Fruit fly (Drosophila melanogaster): ENCODE results near the gene CG42780.

The CG42780 gene

DNA sequence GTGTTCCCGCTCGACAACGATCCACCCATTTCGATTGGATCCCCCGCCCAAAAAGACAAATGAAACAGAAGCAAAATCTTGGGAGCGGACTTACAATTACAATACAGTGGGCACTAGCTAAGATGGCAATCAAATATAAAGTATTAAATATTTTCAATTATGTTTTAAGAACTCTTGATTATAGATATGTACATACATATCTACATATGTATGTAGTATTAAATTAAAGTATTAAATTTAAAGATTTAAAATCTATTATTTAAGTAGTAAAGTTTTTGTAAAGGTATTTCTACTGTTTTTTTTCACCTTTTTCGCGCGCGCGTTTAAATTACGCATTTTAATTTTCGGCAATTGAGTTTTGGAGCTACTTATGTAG lies 2.8 kb upstream of the CG42780 start (continued):
- TF ChIP-seq eve (GFP tag; optimal IDR thresholded peaks at IDR 0.05) (peak in 1 of 2 experiments; percentile 21), CG15011 (GFP tag; optimal IDR thresholded peaks at IDR 0.05) (peak; percentile 32), Camta (GFP tag; optimal IDR thresholded peaks at IDR 0.05) (no peak), CG31388 (GFP tag; optimal IDR thresholded peaks at IDR 0.05) (peak; percentile 27), lola (GFP tag; optimal IDR thresholded peaks at IDR 0.05) (peak in 1 of 3 experiments; percentile 88), dimm (GFP tag; IDR thresholded peaks at IDR 0.05) (no peak), CG31441 (GFP tag; IDR thresholded peaks at IDR 0.05) (peak; percentile 77), Awh (GFP tag; IDR thresholded peaks at IDR 0.05) (peak; percentile 47; the same call in 1 of the 2 replicates), caup (GFP tag; optimal IDR thresholded peaks at IDR 0.05; ENCODE audit: severe bottlenecking) (peak; percentile 54), Bdp1 (GFP tag; optimal IDR thresholded peaks at IDR 0.05) (no peak), chif (GFP tag; optimal IDR thresholded peaks at IDR 0.05) (no peak), ERR (GFP tag; optimal IDR thresholded peaks at IDR 0.05) (no peak), CG32772 (GFP tag; IDR thresholded peaks at IDR 0.05) (peak; percentile 66; the same call in 1 of the 2 replicates), CG34224 (GFP tag; IDR thresholded peaks at IDR 0.05; ENCODE audit: partially characterized antibody) (no peak), D19A (tag; optimal IDR thresholded peaks at IDR 0.05) (peak; percentile 83), yki (optimal IDR thresholded peaks at IDR 0.05) (no peak), kah (GFP tag; optimal IDR thresholded peaks at IDR 0.05) (peak; percentile 19), CG10543 (GFP tag; optimal IDR thresholded peaks at IDR 0.05) (peak; percentile 88), Xbp1 (GFP tag; optimal IDR thresholded peaks at IDR 0.05) (peak; percentile 62), BEAF-32 (GFP tag; optimal IDR thresholded peaks at IDR 0.05) (no peak), sens (GFP tag) (no peak), CG1832 (GFP tag; optimal IDR thresholded peaks at IDR 0.05) (no peak), CG6765 (GFP tag; optimal IDR thresholded peaks at IDR 0.05) (peak; percentile 11), slbo (GFP tag; IDR thresholded peaks at IDR 0.05) (peak; percentile 82), mam (GFP tag; optimal IDR thresholded peaks at IDR 0.05) (no peak), gsb (GFP tag; IDR thresholded peaks at IDR 0.05) (no peak), CG11696 (GFP tag; IDR thresholded peaks at IDR 0.05) (peak; percentile 45; the same call in 1 of the 2 replicates), CG13296 (GFP tag; optimal IDR thresholded peaks at IDR 0.05) (peak; percentile 73), mirr (GFP tag; optimal IDR thresholded peaks at IDR 0.05) (no peak), CG2875 (GFP tag; optimal IDR thresholded peaks at IDR 0.05) (peak; percentile 57), Tbp (GFP tag; optimal IDR thresholded peaks at IDR 0.05) (no peak), CG17802 (tag; optimal IDR thresholded peaks at IDR 0.05) (no peak), sug (tag; optimal IDR thresholded peaks at IDR 0.05) (peak; percentile 73), cad (GFP tag; optimal IDR thresholded peaks at IDR 0.05) (no peak), ems (GFP tag; optimal IDR thresholded peaks at IDR 0.05) (no peak), CG3726 (GFP tag; IDR thresholded peaks at IDR 0.05) (no peak), CG15073 (GFP tag; optimal IDR thresholded peaks at IDR 0.05) (no peak), CG31365 (tag; optimal IDR thresholded peaks at IDR 0.05) (no peak), ash1 (GFP tag; optimal IDR thresholded peaks at IDR 0.05) (no peak), Rx (GFP tag; IDR thresholded peaks at IDR 0.05) (no peak), CG11504 (tag; optimal IDR thresholded peaks at IDR 0.05) (peak; percentile 84), CG6854 (GFP tag; optimal IDR thresholded peaks at IDR 0.05) (peak; percentile 67), CG43689 (GFP tag; IDR thresholded peaks at IDR 0.05) (no peak), CG18476 (GFP tag; optimal IDR thresholded peaks at IDR 0.05) (no peak), pita (GFP tag; optimal IDR thresholded peaks at IDR 0.05) (no peak), al (GFP tag; IDR thresholded peaks at IDR 0.05) (peak; percentile 59), fru (optimal IDR thresholded peaks at IDR 0.05) (no peak), CG9932 (GFP tag; IDR thresholded peaks at IDR 0.05) (peak; percentile 80), CG18011 (GFP tag; optimal IDR thresholded peaks at IDR 0.05) (peak; percentile 18), phol (tag; optimal IDR thresholded peaks at IDR 0.05) (peak; percentile 88), Atf3 (GFP tag; optimal IDR thresholded peaks at IDR 0.05) (no peak), gcm (GFP tag; optimal IDR thresholded peaks at IDR 0.05) (peak; percentile 83)
